Worm (Caenorhabditis elegans) whole organism, L1 larva: ENCODE data around the gene R07E3.6.

ENCODE experiments used
- C04F5.9 ChIP-seq: sonication (generic microtip); optimal IDR thresholded peaks from 2 replicates; lab custom pipeline; 2016; ENCODE audit warnings: missing genetic modification characterization, missing compliant biosample characterization
- C16A3.4 ChIP-seq: fragments of 150-350 bp; optimal IDR thresholded peaks from 2 replicates; lab custom pipeline; 2014; ENCODE audit warnings: missing biosample characterization, missing genetic modification characterization
- F16B12.6 ChIP-seq: fragments of 150-350 bp; optimal IDR thresholded peaks from 2 replicates; lab custom pipeline; 2014; ENCODE audit warnings: missing biosample characterization, missing genetic modification characterization
- aha-1 ChIP-seq: fragments of 150-350 bp; optimal IDR thresholded peaks from 2 replicates; lab custom pipeline; 2014; ENCODE audit warnings: missing biosample characterization, missing genetic modification characterization
- blmp-1 ChIP-seq: fragments of 150-350 bp; optimal IDR thresholded peaks from 2 replicates; lab custom pipeline; 2014; ENCODE audit warnings: missing biosample characterization, missing genetic modification characterization
- ceh-88 ChIP-seq: fragments of 200-800 bp; sonication (Bioruptor generic); IDR thresholded peaks from 2 replicates; pipeline ENCODE4 v1.3.6; 2022; ENCODE audit warnings: missing genetic modification characterization, missing compliant biosample characterization
- dsc-1 ChIP-seq: sonication (generic microtip); optimal IDR thresholded peaks from 2 replicates; lab custom pipeline; 2016; ENCODE audit warnings: mild to moderate bottlenecking, missing genetic modification characterization, missing compliant biosample characterization
- efl-1 ChIP-seq, 4 experiments: fragments of 150-350 bp; optimal IDR thresholded peaks in 3 of 4; peaks in 1 of 4; 1 replicate in 1 of 4; 2 replicates in 3 of 4; lab custom pipeline; 2014; ENCODE audit warnings: missing biosample characterization in 2 of 4, missing genetic modification characterization in 2 of 4, missing genetic modification reagents in 2 of 4
- elt-3 ChIP-seq, 6 experiments: fragments of 150-350 bp in 1 of 6; sonication (generic microtip); optimal IDR thresholded peaks; 2 replicates each; lab custom pipeline; 2017 to 2018; ENCODE audit warnings: missing biosample characterization in 6 of 6, missing genetic modification characterization in 6 of 6, inconsistent platforms in 1 of 6
- ets-5 ChIP-seq: fragments of 200-800 bp; sonication (Bioruptor generic); IDR thresholded peaks from 2 replicates; pipeline ENCODE4 v1.3.6; 2022; ENCODE audit warnings: missing genetic modification characterization, missing compliant biosample characterization
- fkh-4 ChIP-seq: sonication (generic microtip); optimal IDR thresholded peaks from 2 replicates; lab custom pipeline; 2016; ENCODE audit warnings: missing compliant biosample characterization, missing genetic modification characterization, borderline replicate concordance
- fos-1 ChIP-seq: fragments of 150-350 bp; optimal IDR thresholded peaks from 2 replicates; lab custom pipeline; 2014; ENCODE audit warnings: missing biosample characterization, missing genetic modification characterization
- grh-1 ChIP-seq: fragments of 200-800 bp; sonication (Bioruptor generic); IDR thresholded peaks from 2 replicates; pipeline ENCODE4 v1.3.6; 2022; ENCODE audit warnings: missing genetic modification reagents, missing genetic modification characterization, missing compliant biosample characterization
- hlh-4 ChIP-seq: sonication (generic microtip); optimal IDR thresholded peaks from 2 replicates; lab custom pipeline; 2016; ENCODE audit warnings: mild to moderate bottlenecking, missing genetic modification characterization, missing compliant biosample characterization
- hpl-2 ChIP-seq: fragments of 150-350 bp; optimal IDR thresholded peaks from 2 replicates; lab custom pipeline; 2014; ENCODE audit warnings: missing biosample characterization, missing genetic modification reagents, missing genetic modification characterization
- isw-1 ChIP-seq: fragments of 200-800 bp; sonication (Bioruptor generic); IDR thresholded peaks from 2 replicates; pipeline ENCODE4 v1.3.6; 2022; ENCODE audit warnings: missing genetic modification characterization, missing compliant biosample characterization
- jun-1 ChIP-seq: fragments of 150-350 bp; optimal IDR thresholded peaks from 2 replicates; lab custom pipeline; 2014; ENCODE audit warnings: missing biosample characterization, missing genetic modification reagents, missing genetic modification characterization
- lin-14 ChIP-seq: fragments of 200-800 bp; sonication (Bioruptor generic); optimal IDR thresholded peaks from 2 replicates; lab custom pipeline; 2018; ENCODE audit warnings: mild to moderate bottlenecking, missing genetic modification characterization, moderate library complexity, missing compliant biosample characterization
- lin-15B ChIP-seq: fragments of 150-350 bp; sonication (generic microtip); optimal IDR thresholded peaks from 3 replicates; lab custom pipeline; 2014; ENCODE audit warnings: missing biosample characterization, missing genetic modification characterization
- nhr-12 ChIP-seq: sonication (generic microtip); optimal IDR thresholded peaks from 2 replicates; lab custom pipeline; 2017; ENCODE audit warnings: missing biosample characterization, missing genetic modification characterization
- nhr-19 ChIP-seq: fragments of 200-800 bp; sonication (Bioruptor generic); conservative IDR thresholded peaks from 2 replicates; pipeline ENCODE4 v1.3.6; 2022; ENCODE audit warnings: missing genetic modification characterization, missing compliant biosample characterization
- nhr-20 ChIP-seq: sonication (generic microtip); optimal IDR thresholded peaks from 2 replicates; lab custom pipeline; 2016; ENCODE audit warnings: mild to moderate bottlenecking, missing genetic modification characterization, missing compliant biosample characterization
- nhr-28 ChIP-seq: fragments of 150-350 bp; optimal IDR thresholded peaks from 2 replicates; lab custom pipeline; 2014; ENCODE audit warnings: missing biosample characterization, missing genetic modification characterization
- nhr-77 ChIP-seq: fragments of 150-350 bp; optimal IDR thresholded peaks from 2 replicates; lab custom pipeline; 2014; ENCODE audit warnings: missing biosample characterization, missing genetic modification characterization
- nhr-85 ChIP-seq: sonication (generic microtip); peaks from one replicate; lab custom pipeline; 2016; ENCODE audit warnings: missing genetic modification characterization, inconsistent platforms, missing compliant biosample characterization
- pag-3 ChIP-seq: sonication (generic microtip); optimal IDR thresholded peaks from 2 replicates; lab custom pipeline; 2017; ENCODE audit warnings: missing genetic modification characterization, mild to moderate bottlenecking, missing compliant biosample characterization, antibody characterized with exemption, borderline replicate concordance; ENCODE audit not compliant: insufficient read depth
- pqm-1 ChIP-seq: sonication (generic microtip); optimal IDR thresholded peaks from 3 replicates; lab custom pipeline; 2017; ENCODE audit warnings: missing biosample characterization, missing genetic modification characterization
- snpc-4 ChIP-seq: fragments of 150-350 bp; optimal IDR thresholded peaks from 2 replicates; lab custom pipeline; 2014; ENCODE audit warnings: missing biosample characterization, missing genetic modification characterization
- sox-4 ChIP-seq: sonication (generic microtip); optimal IDR thresholded peaks from 2 replicates; lab custom pipeline; 2016; ENCODE audit warnings: missing genetic modification characterization, missing compliant biosample characterization
- tlp-1 ChIP-seq: fragments of 150-350 bp; optimal IDR thresholded peaks from 2 replicates; lab custom pipeline; 2014; ENCODE audit warnings: missing biosample characterization, missing genetic modification characterization
- unc-98 ChIP-seq: fragments of 200-800 bp; sonication (Bioruptor generic); IDR thresholded peaks from 2 replicates; pipeline ENCODE4 v1.3.6; 2022; ENCODE audit warnings: missing genetic modification characterization, missing compliant biosample characterization
- xbp-1 ChIP-seq: sonication (generic microtip); optimal IDR thresholded peaks from 2 replicates; lab custom pipeline; 2016; ENCODE audit warnings: missing genetic modification characterization, missing compliant biosample characterization
- zag-1 ChIP-seq: fragments of 150-350 bp; optimal IDR thresholded peaks from 2 replicates; lab custom pipeline; 2014; ENCODE audit warnings: missing biosample characterization, missing genetic modification characterization

Gene R07E3.6

DNA sequence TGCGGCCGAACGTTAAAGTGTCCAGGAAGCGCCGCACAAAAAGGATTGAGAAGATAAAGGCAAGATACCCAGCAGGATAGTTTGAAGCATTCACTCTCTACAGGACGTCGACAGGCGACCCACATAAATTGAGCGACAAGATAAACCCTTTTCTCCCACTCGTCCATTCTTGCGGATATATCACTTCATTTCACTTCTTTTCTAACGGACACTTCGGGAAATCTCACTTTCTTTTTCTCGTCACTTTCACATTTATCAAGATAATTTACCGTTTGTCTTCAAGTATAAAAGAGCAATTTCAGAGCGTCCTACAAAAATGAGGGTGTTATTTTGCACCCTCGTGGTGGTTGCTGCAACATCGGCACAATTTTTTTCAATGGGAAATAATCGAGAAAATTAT lies at the start of gene R07E3.6:
TSS of gene R07E3.6 (plus strand) at position 158 of the 400 bp plus-strand sequence.
- TF ChIP-seq nhr-77 (tag; lab: Kevin White, UChicago) (no peak), blmp-1 (tag; lab: Kevin White, UChicago) (peak; percentile 100)

DNA sequence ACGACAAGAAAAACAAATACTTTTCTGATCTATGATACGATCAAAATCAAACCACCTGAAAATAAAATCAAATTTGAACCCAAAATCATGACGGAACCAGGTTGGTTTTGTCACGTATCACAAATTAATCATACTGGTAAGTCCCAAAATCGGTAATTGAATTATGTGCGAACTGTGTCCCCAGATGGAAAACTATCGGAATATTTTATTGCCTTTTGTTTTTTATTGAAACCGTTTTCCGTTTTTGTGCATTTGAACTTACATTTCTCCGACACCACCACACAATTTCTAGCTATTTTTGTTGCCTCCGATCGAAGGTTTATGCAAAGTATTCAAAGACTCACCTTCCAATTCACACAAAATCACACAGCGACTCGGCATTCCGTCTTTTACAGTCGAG lies 44.1 kb upstream of the R07E3.6 start, which contains the start of gene F41E7.2:
TSS of gene F41E7.2 (plus strand) at position 301 of the 400 bp plus-strand sequence.
- TF ChIP-seq hpl-2 (GFP tag; lab: Kevin White, UChicago): no peak
- TF ChIP-seq lin-15B (tag; lab: Kevin White, UChicago): no peak
- TF ChIP-seq fos-1: no peak
- TF ChIP-seq lin-14 (GFP tag; lab: Kevin White, UChicago): no peak
- TF ChIP-seq grh-1 (GFP tag; lab: Robert Waterston, UW): no peak
- TF ChIP-seq blmp-1 (tag; lab: Kevin White, UChicago): no peak
- TF ChIP-seq isw-1 (GFP tag; lab: Robert Waterston, UW): no peak
- TF ChIP-seq C16A3.4 (tag; lab: Kevin White, UChicago): no peak
- no peak for TF ChIP-seq tlp-1 (tag; lab: Kevin White, UChicago)
- no peak for TF ChIP-seq F16B12.6 (tag; lab: Kevin White, UChicago)
- no peak for TF ChIP-seq nhr-77 (tag; lab: Kevin White, UChicago)
- no peak for TF ChIP-seq pag-3 (tag; lab: Kevin White, UChicago)
- TF ChIP-seq nhr-19 (GFP tag; lab: Robert Waterston, UW): no peak

- TF ChIP-seq efl-1 (optimal IDR thresholded peaks at IDR 0.05; lab: Kevin White, UChicago): no peak
- peak in 1 of 2 experiments; percentile 0 for TF ChIP-seq efl-1 (GFP tag; optimal IDR thresholded peaks at IDR 0.05 in 1 of 2; lab: Kevin White, UChicago)
- TF ChIP-seq dsc-1 (tag; lab: Kevin White, UChicago): no peak
These were observed 43.1 kb upstream of the R07E3.6 start for ce11 chrX:10274470-10274869.

- no peak for TF ChIP-seq nhr-28 (tag; lab: Kevin White, UChicago)
- TF ChIP-seq nhr-85 (tag; lab: Kevin White, UChicago): peak; percentile 70
- TF ChIP-seq nhr-20: peak; percentile 58
These were observed 40.4 kb upstream of the R07E3.6 start for ce11 chrX:10277118-10277517.

ce11 chrX:10279299-10279698 lies 38.2 kb upstream of the R07E3.6 start, which contains the start of gene slc-9B.1:
Gene slc-9B.1, plus strand, starts transcription at chrX:10279599.
- no peak for TF ChIP-seq dsc-1 (tag; lab: Kevin White, UChicago)
- TF ChIP-seq nhr-20: no peak
- TF ChIP-seq jun-1: no peak
- no peak for TF ChIP-seq ets-5 (GFP tag; lab: Robert Waterston, UW)
- no peak for TF ChIP-seq fkh-4
- no peak for TF ChIP-seq snpc-4
- TF ChIP-seq C04F5.9: no peak
- no peak for TF ChIP-seq elt-3 (tag; optimal IDR thresholded peaks at IDR 0.05; lab: Kevin White, UChicago)
- no peak for TF ChIP-seq nhr-12 (tag; lab: Kevin White, UChicago)
- no peak for TF ChIP-seq lin-14 (GFP tag; lab: Kevin White, UChicago)
- TF ChIP-seq aha-1 (tag; lab: Kevin White, UChicago): no peak
- TF ChIP-seq unc-98 (GFP tag; lab: Robert Waterston, UW): no peak
- TF ChIP-seq ceh-88 (GFP tag; lab: Robert Waterston, UW): no peak
- TF ChIP-seq tlp-1 (tag; lab: Kevin White, UChicago): no peak
- no peak for TF ChIP-seq nhr-85 (tag; lab: Kevin White, UChicago)
- TF ChIP-seq zag-1 (tag; lab: Kevin White, UChicago): no peak

- TF ChIP-seq xbp-1 (no peak), blmp-1 (tag; lab: Kevin White, UChicago) (no peak), aha-1 (tag; lab: Kevin White, UChicago) (no peak), pqm-1 (tag; lab: Kevin White, UChicago) (no peak), hlh-4 (tag; lab: Kevin White, UChicago) (no peak), nhr-28 (tag; lab: Kevin White, UChicago) (no peak), snpc-4 (no peak), F16B12.6 (tag; lab: Kevin White, UChicago) (no peak), ets-5 (GFP tag; lab: Robert Waterston, UW) (no peak), sox-4 (tag; lab: Kevin White, UChicago) (no peak), nhr-19 (GFP tag; lab: Robert Waterston, UW) (no peak), nhr-77 (tag; lab: Kevin White, UChicago) (no peak)
These were observed 31.9 kb upstream of the R07E3.6 start, which contains the start of gene npr-6 for ce11 chrX:10285634-10286033. Gene npr-6, minus strand, starts transcription at chrX:10285734.
